Worm (Caenorhabditis elegans): ENCODE results near the gene C02G6.3.

DNA sequence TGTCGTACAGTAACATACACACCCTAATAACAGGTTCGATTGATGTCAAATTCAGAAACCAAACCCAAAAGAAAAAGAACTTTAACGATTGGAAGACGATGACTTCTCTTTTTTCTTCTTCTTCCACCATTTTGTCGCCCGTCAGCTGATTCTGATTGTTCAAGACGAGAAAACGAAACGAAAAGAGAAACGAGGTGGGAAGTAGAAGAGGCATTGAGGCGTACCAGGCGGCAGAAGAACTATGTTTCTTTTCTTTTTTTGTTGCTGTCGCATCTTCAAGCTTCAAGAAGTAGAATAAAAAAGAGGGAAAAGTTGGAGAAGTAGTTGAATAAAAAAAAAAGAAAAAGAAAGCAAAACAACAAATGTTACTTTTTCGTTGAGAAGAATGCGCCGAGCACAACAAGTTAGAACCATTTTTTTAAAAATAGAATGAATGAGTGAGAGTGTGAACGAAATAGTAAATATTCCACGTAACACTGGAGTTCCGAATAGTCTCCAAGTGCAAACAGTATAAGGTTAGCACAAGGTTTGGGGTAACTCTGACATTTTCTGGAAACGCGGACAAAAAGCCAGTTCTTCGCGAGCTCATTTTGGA, 32.1 kb upstream of the C02G6.3 start:
- no peak for TF ChIP-seq madf-6 (GFP tag; IDR thresholded peaks at IDR 0.05)
- no peak for TF ChIP-seq ztf-26 (tag; optimal IDR thresholded peaks at IDR 0.05)
- TF ChIP-seq dpl-1 (GFP tag; optimal IDR thresholded peaks at IDR 0.05): no peak

Measured in whole organism, young adult.